Worm (Caenorhabditis elegans): ENCODE measurements around the gene sre-55.

ce11 chrII:12302354-12302753 is 26.7 kb upstream of the sre-55 start, which contains the start of gene C50E10.1:
- TF ChIP-seq ZK546.5 (tag; optimal IDR thresholded peaks at IDR 0.05), result no peak
- TF ChIP-seq snpc-4 (tag; optimal IDR thresholded peaks at IDR 0.05), result no peak
- TF ChIP-seq mdl-1 (tag; optimal IDR thresholded peaks at IDR 0.05), result no peak

All from whole organism, L2 larva.